Worm (Caenorhabditis elegans): ENCODE measurements around the gene nlp-58.

nlp-58 gene

ce11 chrV:9911165-9911564 is 37.6 kb downstream of the nlp-58 start:
- no peak for TF ChIP-seq tbx-37 (GFP tag; conservative IDR thresholded peaks at IDR 0.05)
- TF ChIP-seq ets-7 (tag; optimal IDR thresholded peaks at IDR 0.05) = no peak
- no peak for TF ChIP-seq ama-1 (optimal IDR thresholded peaks at IDR 0.05)
- TF ChIP-seq scrt-1 (GFP tag; IDR thresholded peaks at IDR 0.05) = no peak
- no peak for TF ChIP-seq ceh-36 (tag; optimal IDR thresholded peaks at IDR 0.05)

- TF ChIP-seq tbx-37 (GFP tag; conservative IDR thresholded peaks at IDR 0.05) (no peak), F13C5.2 (tag; optimal IDR thresholded peaks at IDR 0.05) (no peak), hmg-4 (GFP tag; optimal IDR thresholded peaks at IDR 0.05) (no peak), ceh-36 (tag; optimal IDR thresholded peaks at IDR 0.05) (no peak), ama-1 (optimal IDR thresholded peaks at IDR 0.05) (no peak), B0310.2 (tag; optimal IDR thresholded peaks at IDR 0.05) (no peak), hnd-1 (tag; optimal IDR thresholded peaks at IDR 0.05) (no peak), scrt-1 (GFP tag; IDR thresholded peaks at IDR 0.05) (no peak)
Measured at ce11 chrV:9909624-9910023, 39.1 kb downstream of the nlp-58 start.

ce11 chrV:9907205-9907604 is 41.5 kb downstream of the nlp-58 start:
- no peak for TF ChIP-seq B0310.2 (tag; optimal IDR thresholded peaks at IDR 0.05)
- no peak for TF ChIP-seq ceh-13 (GFP tag; optimal IDR thresholded peaks at IDR 0.05)

ce11 chrV:9906115-9906514 is 42.6 kb downstream of the nlp-58 start, which contains the start of gene fipr-11:
TSS of gene fipr-11 (minus strand) at chrV:9906215.
- TF ChIP-seq hnd-1 (tag; optimal IDR thresholded peaks at IDR 0.05) (no peak), hmbx-1 (tag; optimal IDR thresholded peaks at IDR 0.05) (no peak), aly-1 (tag; optimal IDR thresholded peaks at IDR 0.05) (no peak), tbx-37 (GFP tag; conservative IDR thresholded peaks at IDR 0.05) (no peak), sea-1 (GFP tag; conservative IDR thresholded peaks at IDR 0.05) (no peak), hmg-4 (GFP tag; optimal IDR thresholded peaks at IDR 0.05) (no peak), F13C5.2 (tag; optimal IDR thresholded peaks at IDR 0.05) (no peak)

ce11 chrV:9901119-9901518 is 47.6 kb downstream of the nlp-58 start:
- TF ChIP-seq ets-7 (tag; optimal IDR thresholded peaks at IDR 0.05) (no peak), hmbx-1 (tag; optimal IDR thresholded peaks at IDR 0.05) (no peak), ama-1 (optimal IDR thresholded peaks at IDR 0.05) (no peak), scrt-1 (GFP tag; IDR thresholded peaks at IDR 0.05) (no peak), ceh-13 (GFP tag; optimal IDR thresholded peaks at IDR 0.05) (no peak), ceh-36 (tag; optimal IDR thresholded peaks at IDR 0.05) (no peak), sea-1 (GFP tag; conservative IDR thresholded peaks at IDR 0.05) (no peak), aly-1 (tag; optimal IDR thresholded peaks at IDR 0.05) (no peak), tbx-11 (GFP tag; IDR thresholded peaks at IDR 0.05) (no peak), hnd-1 (tag; optimal IDR thresholded peaks at IDR 0.05) (no peak), flt-1 (GFP tag; IDR thresholded peaks at IDR 0.05) (no peak), hmg-4 (GFP tag; optimal IDR thresholded peaks at IDR 0.05) (no peak), tbx-37 (GFP tag; conservative IDR thresholded peaks at IDR 0.05) (no peak), tra-4 (tag; optimal IDR thresholded peaks at IDR 0.05) (no peak), F13C5.2 (tag; optimal IDR thresholded peaks at IDR 0.05) (no peak)

- no peak for TF ChIP-seq hmg-4 (GFP tag; optimal IDR thresholded peaks at IDR 0.05)
- TF ChIP-seq tra-4 (tag; optimal IDR thresholded peaks at IDR 0.05) = no peak
- no peak for TF ChIP-seq aly-1 (tag; optimal IDR thresholded peaks at IDR 0.05)
- no peak for TF ChIP-seq hnd-1 (tag; optimal IDR thresholded peaks at IDR 0.05)
- TF ChIP-seq hmbx-1 (tag; optimal IDR thresholded peaks at IDR 0.05) = no peak
- TF ChIP-seq tbx-11 (GFP tag; IDR thresholded peaks at IDR 0.05) = no peak
- no peak for TF ChIP-seq B0310.2 (tag; optimal IDR thresholded peaks at IDR 0.05)
Measured at ce11 chrV:9899278-9899677, 49.5 kb downstream of the nlp-58 start, which contains the start of gene egl-47. TSS of gene egl-47 (plus strand) at chrV:9899578.

Measured in whole organism, early embryonic.